Fruit fly (Drosophila melanogaster) whole organism, embryonic: ENCODE data around the gene CG32278.

Experiments
- Atf3 ChIP-seq: fragments of 200-800 bp; sonication (Bioruptor generic); optimal IDR thresholded peaks from 3 replicates; lab custom pipeline; 2016; ENCODE audit warnings: missing biosample characterization, missing genetic modification characterization
- BtbVII ChIP-seq: fragments of 200-800 bp; sonication (Bioruptor generic); optimal IDR thresholded peaks from 3 replicates; lab custom pipeline; 2017; ENCODE audit warnings: missing biosample characterization, mild to moderate bottlenecking, missing genetic modification characterization
- CG10267 ChIP-seq: fragments of 200-800 bp; sonication (Bioruptor generic); optimal IDR thresholded peaks from 2 replicates; lab custom pipeline; 2018; ENCODE audit warnings: missing biosample characterization, mild to moderate bottlenecking, missing genetic modification characterization, moderate library complexity
- CG10274 ChIP-seq: fragments of 200-800 bp; sonication (Bioruptor generic); optimal IDR thresholded peaks from 3 replicates; lab custom pipeline; 2017; ENCODE audit warnings: missing biosample characterization, mild to moderate bottlenecking, missing genetic modification characterization
- CG10654 ChIP-seq: fragments of 200-800 bp; sonication (Bioruptor generic); optimal IDR thresholded peaks from 2 replicates; lab custom pipeline; 2016; ENCODE audit warnings: missing biosample characterization, missing genetic modification characterization
- CG13123 ChIP-seq: fragments of 200-800 bp; sonication (Bioruptor generic); optimal IDR thresholded peaks from 2 replicates; lab custom pipeline; 2016; ENCODE audit warnings: missing biosample characterization, missing genetic modification characterization
- CG1529 ChIP-seq: fragments of 200-800 bp; sonication (Bioruptor generic); optimal IDR thresholded peaks from 3 replicates; lab custom pipeline; 2018; ENCODE audit warnings: missing biosample characterization, missing genetic modification characterization
- CG3065 ChIP-seq: fragments of 200-800 bp; sonication (Bioruptor generic); optimal IDR thresholded peaks from 2 replicates; lab custom pipeline; 2016; ENCODE audit warnings: missing biosample characterization, missing genetic modification characterization
- CG31365 ChIP-seq: fragments of 200-800 bp; sonication (Bioruptor generic); optimal IDR thresholded peaks from 2 replicates; lab custom pipeline; 2018; ENCODE audit warnings: missing biosample characterization, mild to moderate bottlenecking, missing genetic modification characterization
- CG3995 ChIP-seq: fragments of 200-800 bp; sonication (Bioruptor generic); optimal IDR thresholded peaks from 3 replicates; lab custom pipeline; 2016; ENCODE audit warnings: missing biosample characterization, missing genetic modification characterization
- CG4360 ChIP-seq: fragments of 200-800 bp; sonication (Bioruptor generic); IDR thresholded peaks from 2 replicates; pipeline ENCODE4 v1.3.6; 2022; ENCODE audit warnings: missing biosample characterization, missing genetic modification characterization
- CG4730 ChIP-seq: fragments of 200-800 bp; sonication (Bioruptor generic); IDR thresholded peaks from 2 replicates; pipeline ENCODE4 v1.3.6; 2022; ENCODE audit warnings: missing biosample characterization, missing genetic modification characterization
- CG6765 ChIP-seq: fragments of 200-800 bp; sonication (Bioruptor generic); optimal IDR thresholded peaks from 3 replicates; lab custom pipeline; 2017; ENCODE audit warnings: missing biosample characterization, mild to moderate bottlenecking, missing genetic modification characterization
- CG8765 ChIP-seq: fragments of 200-800 bp; sonication (Bioruptor generic); IDR thresholded peaks from 2 replicates; pipeline ENCODE4 v1.3.6; 2022; ENCODE audit warnings: missing biosample characterization, missing genetic modification characterization
- CG8924 ChIP-seq: fragments of 200-800 bp; optimal IDR thresholded peaks from 3 replicates; lab custom pipeline; 2019; ENCODE audit warnings: missing biosample characterization, mild to moderate bottlenecking, missing genetic modification characterization, moderate library complexity
- CG9797 ChIP-seq: fragments of 200-800 bp; sonication (Bioruptor generic); optimal IDR thresholded peaks from 3 replicates; lab custom pipeline; 2018; ENCODE audit warnings: missing biosample characterization, mild to moderate bottlenecking, missing genetic modification characterization
- CHES-1-like ChIP-seq: fragments of 200-800 bp; sonication (Bioruptor generic); optimal IDR thresholded peaks from 2 replicates; lab custom pipeline; 2016; ENCODE audit warnings: missing biosample characterization, missing genetic modification characterization
- Elba2 ChIP-seq: fragments of 200-800 bp; sonication (Bioruptor generic); optimal IDR thresholded peaks from 3 replicates; lab custom pipeline; 2016; ENCODE audit warnings: missing biosample characterization, missing genetic modification characterization
- Fer2 ChIP-seq: fragments of 200-800 bp; sonication (Bioruptor generic); optimal IDR thresholded peaks from 2 replicates; lab custom pipeline; 2018; ENCODE audit warnings: missing biosample characterization, mild to moderate bottlenecking, missing genetic modification characterization, moderate library complexity
- H2.0 ChIP-seq: fragments of 200-800 bp; sonication (Bioruptor generic); IDR thresholded peaks from 2 replicates; pipeline ENCODE4 v1.3.6; 2022; ENCODE audit warnings: missing biosample characterization, missing genetic modification characterization
- Lhr ChIP-seq: fragments of 200-800 bp; sonication (Bioruptor generic); optimal IDR thresholded peaks from 3 replicates; lab custom pipeline; 2017; ENCODE audit warnings: mild to moderate bottlenecking, missing biosample characterization, missing genetic modification reagents, missing genetic modification characterization
- MESR4 ChIP-seq: fragments of 200-800 bp; sonication (Bioruptor generic); optimal IDR thresholded peaks from 2 replicates; lab custom pipeline; 2018; ENCODE audit warnings: missing biosample characterization, mild to moderate bottlenecking, missing genetic modification characterization, moderate library complexity
- Mes4 ChIP-seq: fragments of 200-800 bp; sonication (Bioruptor generic); optimal IDR thresholded peaks from 2 replicates; lab custom pipeline; 2016; ENCODE audit warnings: missing biosample characterization, missing genetic modification characterization
- Opbp ChIP-seq: fragments of 200-800 bp; sonication (Bioruptor generic); IDR thresholded peaks from 3 replicates; pipeline ENCODE4 v1.3.6; 2022; ENCODE audit warnings: missing biosample characterization, missing genetic modification characterization; ENCODE audit not compliant: partially characterized antibody
- Ptx1 ChIP-seq: fragments of 200-800 bp; sonication (Bioruptor generic); IDR thresholded peaks from 2 replicates; pipeline ENCODE4 v1.3.6; 2022; ENCODE audit warnings: missing biosample characterization, missing genetic modification characterization
- Scr ChIP-seq: fragments of 200-800 bp; sonication (Bioruptor generic); IDR thresholded peaks from 2 replicates; pipeline ENCODE4 v1.3.6; 2022; ENCODE audit warnings: missing biosample characterization, missing genetic modification characterization; ENCODE audit not compliant: partially characterized antibody
- Trl ChIP-seq, 3 experiments: fragments of >200 bp in 2 of 3; fragments of 200-800 bp in 1 of 3; sonication (Bioruptor generic) in 1 of 3; optimal IDR thresholded peaks; 2 replicates in 1 of 3; 3 replicates in 2 of 3; lab custom pipeline; 2016 to 2017; ENCODE audit warnings: missing biosample characterization in 1 of 3, missing genetic modification characterization in 1 of 3
- ab ChIP-seq: fragments of 200-800 bp; sonication (Bioruptor generic); optimal IDR thresholded peaks from 2 replicates; lab custom pipeline; 2016; ENCODE audit warnings: missing biosample characterization, missing genetic modification characterization
- bigmax ChIP-seq: fragments of 200-800 bp; sonication (Bioruptor generic); optimal IDR thresholded peaks from 2 replicates; lab custom pipeline; 2018; ENCODE audit warnings: missing biosample characterization, mild to moderate bottlenecking, missing genetic modification characterization
- cato ChIP-seq: fragments of 200-800 bp; sonication (Bioruptor generic); optimal IDR thresholded peaks from 2 replicates; lab custom pipeline; 2016; ENCODE audit warnings: missing biosample characterization, missing genetic modification characterization, borderline replicate concordance
- chn ChIP-seq: fragments of 200-800 bp; sonication (Bioruptor generic); optimal IDR thresholded peaks from 2 replicates; lab custom pipeline; 2016; ENCODE audit warnings: missing biosample characterization, missing genetic modification characterization
- ci ChIP-seq: fragments of 200-800 bp; sonication (Bioruptor generic); IDR thresholded peaks from 3 replicates; pipeline ENCODE4 v1.3.6; 2022; ENCODE audit warnings: missing biosample characterization, missing genetic modification characterization
- corto ChIP-seq: fragments of 200-800 bp; sonication (Bioruptor generic); optimal IDR thresholded peaks from 2 replicates; lab custom pipeline; 2016; ENCODE audit warnings: missing biosample characterization, mild to moderate bottlenecking, missing genetic modification characterization, moderate library complexity
- fd64A ChIP-seq: fragments of 200-800 bp; sonication (Bioruptor generic); optimal IDR thresholded peaks from 3 replicates; lab custom pipeline; 2018; ENCODE audit warnings: missing biosample characterization, mild to moderate bottlenecking, missing genetic modification characterization
- fu2 ChIP-seq: fragments of 200-800 bp; sonication (Bioruptor generic); optimal IDR thresholded peaks from 2 replicates; lab custom pipeline; 2016; ENCODE audit warnings: missing biosample characterization, missing genetic modification characterization
- gcm ChIP-seq: fragments of 200-800 bp; sonication (Bioruptor generic); optimal IDR thresholded peaks from 2 replicates; lab custom pipeline; 2019; ENCODE audit warnings: missing biosample characterization, mild to moderate bottlenecking, missing genetic modification characterization, moderate library complexity
- gem ChIP-seq: fragments of 200-800 bp; sonication (Bioruptor generic); optimal IDR thresholded peaks from 2 replicates; lab custom pipeline; 2019; ENCODE audit warnings: missing biosample characterization, mild to moderate bottlenecking, missing genetic modification characterization, moderate library complexity
- gro ChIP-seq: fragments of 200-800 bp; sonication (Bioruptor generic); optimal IDR thresholded peaks from 2 replicates; lab custom pipeline; 2016; ENCODE audit warnings: missing biosample characterization, missing genetic modification characterization
- jigr1 ChIP-seq: fragments of 200-800 bp; sonication (Bioruptor generic); IDR thresholded peaks from 3 replicates; pipeline ENCODE4 v1.3.6; 2022; ENCODE audit warnings: missing biosample characterization, missing genetic modification characterization
- jing ChIP-seq: fragments of 200-800 bp; sonication (Bioruptor generic); optimal IDR thresholded peaks from 2 replicates; lab custom pipeline; 2018; ENCODE audit warnings: missing biosample characterization, mild to moderate bottlenecking, missing genetic modification characterization
- lola ChIP-seq, 3 experiments: fragments of >200 bp in 2 of 3; fragments of 200-800 bp in 1 of 3; sonication (Bioruptor generic) in 1 of 3; optimal IDR thresholded peaks; 2 replicates each; lab custom pipeline; 2017 to 2019; ENCODE audit warnings: missing biosample characterization in 3 of 3, missing genetic modification characterization in 3 of 3, mild to moderate bottlenecking in 1 of 3, moderate library complexity in 1 of 3
- maf-S ChIP-seq: fragments of 200-800 bp; sonication (Bioruptor generic); optimal IDR thresholded peaks from 2 replicates; lab custom pipeline; 2016; ENCODE audit warnings: missing biosample characterization, missing genetic modification characterization
- nerfin-2 ChIP-seq: fragments of 200-800 bp; sonication (Bioruptor generic); IDR thresholded peaks from 2 replicates; pipeline ENCODE4 v1.3.6; 2022; ENCODE audit warnings: missing biosample characterization, missing genetic modification characterization; ENCODE audit not compliant: partially characterized antibody
- rib ChIP-seq: fragments of 200-800 bp; sonication (Bioruptor generic); IDR thresholded peaks from 2 replicates; pipeline ENCODE4 v1.3.6; 2022; ENCODE audit warnings: missing biosample characterization, missing genetic modification characterization
- slbo ChIP-seq: fragments of 200-800 bp; sonication (Bioruptor generic); IDR thresholded peaks from 2 replicates; pipeline ENCODE4 v1.3.6; 2022; ENCODE audit warnings: missing biosample characterization, missing genetic modification characterization
- sqz ChIP-seq: fragments of 200-800 bp; sonication (Bioruptor generic); optimal IDR thresholded peaks from 3 replicates; lab custom pipeline; 2018; ENCODE audit warnings: missing biosample characterization, mild to moderate bottlenecking, missing genetic modification characterization
- ttk ChIP-seq: fragments of 200-800 bp; sonication (Bioruptor generic); IDR thresholded peaks from 2 replicates; pipeline ENCODE4 v2.1.2; 2022; ENCODE audit warnings: missing biosample characterization, missing genetic modification characterization
- usp ChIP-seq: fragments of >200 bp; optimal IDR thresholded peaks from 2 replicates; lab custom pipeline; 2017; ENCODE audit warnings: missing biosample characterization, missing genetic modification characterization

The CG32278 gene

DNA sequence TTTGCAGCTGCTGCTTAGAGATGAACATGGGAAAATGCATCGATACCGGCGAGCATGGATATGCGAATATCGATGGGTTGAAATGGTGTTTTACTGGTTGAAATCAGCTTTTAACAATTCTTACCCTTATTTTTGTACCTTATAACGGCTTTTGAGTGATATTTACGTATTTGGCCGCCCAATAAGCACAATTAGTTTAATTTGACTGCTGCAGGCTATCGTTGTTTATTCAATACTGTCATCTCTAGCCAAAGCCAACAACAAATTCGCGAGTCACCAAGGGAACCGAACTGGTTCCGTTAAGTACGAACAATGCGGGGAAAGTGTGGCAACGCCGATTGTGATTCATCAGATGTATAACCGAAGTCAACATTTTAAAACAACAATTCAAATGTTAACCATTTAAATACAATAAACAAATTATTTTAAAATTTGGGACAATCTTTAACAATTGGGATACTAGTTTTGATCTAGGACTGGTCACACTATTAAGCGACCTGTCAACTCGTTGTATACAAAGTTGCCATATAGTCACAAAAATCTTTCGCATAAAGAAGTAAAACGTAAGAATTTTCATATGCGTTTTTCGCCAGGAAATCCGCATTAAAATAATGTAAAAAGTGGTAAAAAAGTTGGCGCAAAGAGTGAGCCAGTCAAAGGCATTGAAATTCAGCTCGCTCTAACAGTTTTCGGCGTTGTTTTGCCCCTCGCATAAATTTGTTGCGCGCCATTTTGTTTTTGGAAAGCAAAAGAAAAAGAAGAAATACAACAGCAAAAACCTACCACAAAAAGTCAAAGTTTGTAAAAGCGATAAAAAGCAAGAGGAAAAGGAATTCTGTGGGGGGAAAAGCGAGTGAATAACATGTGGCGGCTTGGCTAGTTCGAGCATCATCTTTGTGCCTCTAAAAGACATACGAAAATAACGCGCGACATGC, 20.7 kb upstream of the CG32278 start, which contains the start of the genes Usp5 and BtbVII (continued):
- TF ChIP-seq CG10654, result peak; percentile 39
- TF ChIP-seq MESR4 (GFP tag; lab: Kevin White, UChicago), result peak; percentile 56
- peak; percentile 62 for TF ChIP-seq CHES-1-like (GFP tag; lab: Kevin White, UChicago)
- peak; percentile 47; the same call in 1 of the 2 replicates for TF ChIP-seq H2.0 (GFP tag; lab: Robert Waterston, UW)
- peak; percentile 59 for TF ChIP-seq CG13123 (GFP tag; lab: Kevin White, UChicago)
- TF ChIP-seq CG1529 (GFP tag; lab: Kevin White, UChicago), result peak; percentile 7
- TF ChIP-seq nerfin-2 (GFP tag; lab: Robert Waterston, UW), result peak; percentile 85
- TF ChIP-seq bigmax (GFP tag; lab: Kevin White, UChicago), result no peak
- peak; percentile 40; the same call in 1 of the 3 replicates for TF ChIP-seq ci (GFP tag; lab: Robert Waterston, UW)
- peak; percentile 77 for TF ChIP-seq CG8924 (tag; lab: Kevin White, UChicago)
- TF ChIP-seq CG9797 (GFP tag; lab: Kevin White, UChicago), result peak; percentile 81
- TF ChIP-seq CG6765 (GFP tag; lab: Kevin White, UChicago), result peak; percentile 27
- TF ChIP-seq maf-S, result peak; percentile 49
- TF ChIP-seq slbo (GFP tag; lab: Robert Waterston, UW), result peak; percentile 64
- peak; percentile 27 for TF ChIP-seq cato (GFP tag; lab: Kevin White, UChicago)
- peak; percentile 61 for TF ChIP-seq CG3065 (GFP tag; lab: Kevin White, UChicago)
- TF ChIP-seq jigr1, result no peak
- TF ChIP-seq sqz, result peak; percentile 53
- peak in 1 of 3 experiments; percentile 55 for TF ChIP-seq lola (GFP tag; optimal IDR thresholded peaks at IDR 0.05; lab: Kevin White, UChicago)
- TF ChIP-seq Opbp (GFP tag; lab: Robert Waterston, UW), result peak; percentile 87; the same call in 2 of the 3 replicates
- peak; percentile 65 for TF ChIP-seq CG4360 (GFP tag; lab: Robert Waterston, UW)
- peak; percentile 29 for TF ChIP-seq CG3995 (GFP tag; lab: Kevin White, UChicago)
- peak; percentile 96 for TF ChIP-seq Elba2 (GFP tag; lab: Kevin White, UChicago)
- TF ChIP-seq Atf3 (GFP tag; lab: Kevin White, UChicago), result peak; percentile 41
- TF ChIP-seq CG31365 (tag; lab: Kevin White, UChicago), result peak; percentile 38
- no peak for TF ChIP-seq jing
- peak; percentile 53 for TF ChIP-seq gro (GFP tag; lab: Kevin White, UChicago)
- no peak for TF ChIP-seq Trl (optimal IDR thresholded peaks at IDR 0.05; lab: Kevin White, UChicago)
- peak; percentile 67 for TF ChIP-seq Trl (GFP tag; optimal IDR thresholded peaks at IDR 0.05; lab: Kevin White, UChicago)
- TF ChIP-seq ab (GFP tag; lab: Kevin White, UChicago), result no peak
- TF ChIP-seq fu2 (GFP tag; lab: Kevin White, UChicago), result peak; percentile 28
- TF ChIP-seq gem, result peak; percentile 65
- TF ChIP-seq Mes4, result peak; percentile 9
- peak; percentile 87 for TF ChIP-seq chn (GFP tag; lab: Kevin White, UChicago)
- TF ChIP-seq Lhr, result peak; percentile 72
- no peak for TF ChIP-seq Fer2 (tag; lab: Kevin White, UChicago)
- peak; percentile 57 for TF ChIP-seq CG10267 (tag; lab: Kevin White, UChicago)
- peak; percentile 58 for TF ChIP-seq Ptx1 (GFP tag; lab: Robert Waterston, UW)
- TF ChIP-seq gcm, result no peak
- TF ChIP-seq usp (GFP tag; lab: Kevin White, UChicago), result no peak
- peak; percentile 13 for TF ChIP-seq BtbVII (GFP tag; lab: Kevin White, UChicago)
- peak; percentile 27 for TF ChIP-seq corto (GFP tag; lab: Kevin White, UChicago)
- no peak for TF ChIP-seq CG10274 (GFP tag; lab: Kevin White, UChicago)
- TF ChIP-seq rib (GFP tag; lab: Robert Waterston, UW), result peak; percentile 91
- TF ChIP-seq fd64A, result no peak
- 0 out of 2 replicates have a peak, but pooled peaks have one; percentile 54 for TF ChIP-seq CG8765 (GFP tag; lab: Robert Waterston, UW)
- TF ChIP-seq CG4730 (GFP tag; lab: Robert Waterston, UW), result no peak
- TF ChIP-seq Scr (GFP tag; lab: Robert Waterston, UW), result peak; percentile 99
- no peak for TF ChIP-seq ttk
